Fruit fly (Drosophila melanogaster) whole organism, embryonic: ENCODE measurements around the gene CG32459.
A peak's percentile ranks its signal among the peaks of the same experiment; 100 is the strongest.

Experiments used
- ATbp ChIP-seq: fragments of 200-800 bp; sonication (Bioruptor generic); optimal IDR thresholded peaks from 2 replicates; lab custom pipeline; 2017; ENCODE audit warnings: missing biosample characterization, mild to moderate bottlenecking, missing genetic modification characterization, missing genetic modification reagents
- Atf3 ChIP-seq: fragments of 200-800 bp; sonication (Bioruptor generic); optimal IDR thresholded peaks from 3 replicates; lab custom pipeline; 2016; ENCODE audit warnings: missing biosample characterization, missing genetic modification characterization
- Awh ChIP-seq: fragments of 200-800 bp; sonication (Bioruptor generic); IDR thresholded peaks from 2 replicates; pipeline ENCODE4, ENCODE4 v1.3.6; 2022; ENCODE audit warnings: missing biosample characterization, missing genetic modification characterization
- Bdp1 ChIP-seq: fragments of 200-800 bp; sonication (Bioruptor generic); optimal IDR thresholded peaks from 3 replicates; lab custom pipeline; 2016; ENCODE audit warnings: missing biosample characterization, missing genetic modification characterization
- Bteb2 ChIP-seq: fragments of 200-800 bp; sonication (Bioruptor generic); optimal IDR thresholded peaks from 2 replicates; lab custom pipeline; 2016; ENCODE audit warnings: missing biosample characterization, missing genetic modification characterization
- CG12071 ChIP-seq: fragments of 200-800 bp; sonication (Bioruptor generic); optimal IDR thresholded peaks from 3 replicates; lab custom pipeline; 2018; ENCODE audit warnings: missing biosample characterization, mild to moderate bottlenecking, missing genetic modification characterization
- CG12219 ChIP-seq: fragments of 200-800 bp; sonication (Bioruptor generic); optimal IDR thresholded peaks from 3 replicates; lab custom pipeline; 2018; ENCODE audit warnings: missing biosample characterization, mild to moderate bottlenecking, missing genetic modification characterization
- CG12299 ChIP-seq: fragments of 200-800 bp; sonication (Bioruptor generic); optimal IDR thresholded peaks from 2 replicates; lab custom pipeline; 2018; ENCODE audit warnings: missing biosample characterization, mild to moderate bottlenecking, missing genetic modification characterization
- CG13894 ChIP-seq: fragments of 200-800 bp; sonication (Bioruptor generic); optimal IDR thresholded peaks from 3 replicates; lab custom pipeline; 2018; ENCODE audit warnings: missing biosample characterization, mild to moderate bottlenecking, missing genetic modification characterization, moderate library complexity
- CG17359 ChIP-seq: fragments of 200-800 bp; sonication (Bioruptor generic); optimal IDR thresholded peaks from 3 replicates; lab custom pipeline; 2018; ENCODE audit warnings: missing biosample characterization, mild to moderate bottlenecking, missing genetic modification characterization, moderate library complexity
- CG2129 ChIP-seq: fragments of 200-800 bp; sonication (Bioruptor generic); IDR thresholded peaks from 2 replicates; pipeline ENCODE4 v1.3.6; 2022; ENCODE audit warnings: missing biosample characterization, missing genetic modification characterization; ENCODE audit not compliant: partially characterized antibody
- CG31441 ChIP-seq: fragments of 200-800 bp; sonication (Bioruptor generic); IDR thresholded peaks from 2 replicates; pipeline ENCODE4 v1.3.6; 2022; ENCODE audit warnings: missing biosample characterization, missing genetic modification characterization
- CG34422 ChIP-seq: fragments of 200-800 bp; sonication (Bioruptor generic); IDR thresholded peaks from 3 replicates; pipeline ENCODE4 v1.3.6; 2022; ENCODE audit warnings: missing biosample characterization, missing genetic modification characterization
- CG3838 ChIP-seq: fragments of 200-800 bp; sonication (Bioruptor generic); optimal IDR thresholded peaks from 3 replicates; lab custom pipeline; 2016; ENCODE audit warnings: missing biosample characterization, missing genetic modification characterization
- CG4707 ChIP-seq: fragments of 200-800 bp; sonication (Bioruptor generic); optimal IDR thresholded peaks from 2 replicates; lab custom pipeline; 2018; ENCODE audit warnings: missing biosample characterization, mild to moderate bottlenecking, missing genetic modification characterization, moderate library complexity
- CG4854 ChIP-seq: fragments of 200-800 bp; sonication (Bioruptor generic); optimal IDR thresholded peaks from 2 replicates; lab custom pipeline; 2016; ENCODE audit warnings: missing biosample characterization, missing genetic modification characterization, inconsistent platforms
- CG7357 ChIP-seq: fragments of 200-800 bp; sonication (Bioruptor generic); IDR thresholded peaks from 3 replicates; pipeline ENCODE4 v1.3.6; 2022; ENCODE audit warnings: missing biosample characterization, missing genetic modification characterization
- CG8290 ChIP-seq, 3 experiments: fragments of 200-800 bp; sonication (Bioruptor generic); optimal IDR thresholded peaks; 2 replicates each; lab custom pipeline; 2016 to 2019; ENCODE audit warnings: missing biosample characterization in 3 of 3, missing genetic modification characterization in 3 of 3, mild to moderate bottlenecking in 2 of 3, moderate library complexity in 1 of 3
- CG9609 ChIP-seq: fragments of 200-800 bp; sonication (Bioruptor generic); optimal IDR thresholded peaks from 3 replicates; lab custom pipeline; 2016; ENCODE audit warnings: missing biosample characterization, missing genetic modification characterization
- CHES-1-like ChIP-seq: fragments of 200-800 bp; sonication (Bioruptor generic); optimal IDR thresholded peaks from 2 replicates; lab custom pipeline; 2016; ENCODE audit warnings: missing biosample characterization, missing genetic modification characterization
- Gug ChIP-seq: fragments of 200-800 bp; sonication (Bioruptor generic); IDR thresholded peaks from 4 replicates; pipeline ENCODE4 v1.3.6; 2022; ENCODE audit warnings: missing biosample characterization, missing genetic modification characterization
- H2.0 ChIP-seq: fragments of 200-800 bp; sonication (Bioruptor generic); IDR thresholded peaks from 2 replicates; pipeline ENCODE4 v1.3.6; 2022; ENCODE audit warnings: missing biosample characterization, missing genetic modification characterization
- HmgZ ChIP-seq: fragments of 200-800 bp; sonication (Bioruptor generic); optimal IDR thresholded peaks from 2 replicates; lab custom pipeline; 2018; ENCODE audit warnings: missing biosample characterization, mild to moderate bottlenecking, missing genetic modification characterization
- Hmr ChIP-seq: fragments of 200-800 bp; sonication (Bioruptor generic); optimal IDR thresholded peaks from 3 replicates; lab custom pipeline; 2017; ENCODE audit warnings: mild to moderate bottlenecking, missing biosample characterization, missing genetic modification reagents, missing genetic modification characterization
- Hr51 ChIP-seq, 2 experiments: fragments of 200-800 bp; sonication (Bioruptor generic); optimal IDR thresholded peaks; 2 replicates in 1 of 2; 3 replicates in 1 of 2; lab custom pipeline; 2016 to 2018; ENCODE audit warnings: missing biosample characterization in 2 of 2, missing genetic modification characterization in 2 of 2, mild to moderate bottlenecking in 1 of 2, moderate library complexity in 1 of 2
- Hr78 ChIP-seq, 2 experiments: fragments of 200-800 bp in 1 of 2; fragments of >200 bp in 1 of 2; sonication (Bioruptor generic) in 1 of 2; optimal IDR thresholded peaks; 2 replicates each; lab custom pipeline; 2017 to 2019; ENCODE audit warnings: missing biosample characterization in 2 of 2, missing genetic modification characterization in 2 of 2, mild to moderate bottlenecking in 1 of 2, moderate library complexity in 1 of 2
- NFAT ChIP-seq: fragments of 200-800 bp; sonication (Bioruptor generic); IDR thresholded peaks from 2 replicates; pipeline ENCODE4 v1.3.6; 2022; ENCODE audit warnings: missing biosample characterization, missing genetic modification characterization
- Nf-YC ChIP-seq: fragments of 200-800 bp; optimal IDR thresholded peaks from 3 replicates; lab custom pipeline; 2019; ENCODE audit warnings: missing biosample characterization, mild to moderate bottlenecking, missing genetic modification characterization, moderate library complexity
- Optix ChIP-seq: fragments of 200-800 bp; sonication (Bioruptor generic); IDR thresholded peaks from 3 replicates; pipeline ENCODE4 v1.3.6; 2022; ENCODE audit warnings: missing biosample characterization, missing genetic modification characterization
- Spps ChIP-seq: fragments of 200-800 bp; sonication (Bioruptor generic); optimal IDR thresholded peaks from 2 replicates; lab custom pipeline; 2018; ENCODE audit warnings: missing biosample characterization, mild to moderate bottlenecking, missing genetic modification characterization
- Sry-β ChIP-seq: fragments of 200-800 bp; sonication (Bioruptor generic); optimal IDR thresholded peaks from 2 replicates; lab custom pipeline; 2018; ENCODE audit warnings: missing biosample characterization, mild to moderate bottlenecking, missing genetic modification characterization, moderate library complexity
- abd-A ChIP-seq: fragments of 200-800 bp; sonication (Bioruptor generic); optimal IDR thresholded peaks from 3 replicates; lab custom pipeline; 2019; ENCODE audit warnings: missing biosample characterization, mild to moderate bottlenecking, missing genetic modification characterization, moderate library complexity
- cad ChIP-seq: fragments of >200 bp; optimal IDR thresholded peaks from 2 replicates; lab custom pipeline; 2017; ENCODE audit warnings: missing biosample characterization, missing genetic modification characterization
- chif ChIP-seq, 2 experiments: fragments of 200-800 bp; sonication (Bioruptor generic); optimal IDR thresholded peaks; 3 replicates each; lab custom pipeline; 2016; ENCODE audit warnings: missing biosample characterization in 2 of 2, missing genetic modification characterization in 2 of 2
- chm ChIP-seq: fragments of 200-800 bp; sonication (Bioruptor generic); IDR thresholded peaks from 2 replicates; pipeline ENCODE4 v1.3.6; 2022; ENCODE audit warnings: missing biosample characterization, missing genetic modification characterization
- crol ChIP-seq: fragments of 200-800 bp; sonication (Bioruptor generic); IDR thresholded peaks from 2 replicates; pipeline ENCODE4 v1.3.6; 2022; ENCODE audit warnings: missing biosample characterization, missing genetic modification characterization
- da ChIP-seq: fragments of 200-800 bp; sonication (Bioruptor generic); optimal IDR thresholded peaks from 2 replicates; lab custom pipeline; 2016; ENCODE audit warnings: missing biosample characterization, missing genetic modification characterization
- hth ChIP-seq: fragments of >200 bp; optimal IDR thresholded peaks from 2 replicates; lab custom pipeline; 2017; ENCODE audit warnings: inconsistent platforms
- jumu ChIP-seq: fragments of 200-800 bp; sonication (Bioruptor generic); optimal IDR thresholded peaks from 3 replicates; lab custom pipeline; 2016; ENCODE audit warnings: missing biosample characterization, missing genetic modification characterization
- maf-S ChIP-seq: fragments of 200-800 bp; sonication (Bioruptor generic); optimal IDR thresholded peaks from 2 replicates; lab custom pipeline; 2016; ENCODE audit warnings: missing biosample characterization, missing genetic modification characterization
- pita ChIP-seq: fragments of 200-800 bp; sonication (Bioruptor generic); optimal IDR thresholded peaks from 2 replicates; lab custom pipeline; 2017; ENCODE audit warnings: missing biosample characterization, mild to moderate bottlenecking, missing genetic modification characterization
- pros ChIP-seq: fragments of 200-800 bp; sonication (Bioruptor generic); optimal IDR thresholded peaks from 3 replicates; lab custom pipeline; 2019; ENCODE audit warnings: missing biosample characterization, mild to moderate bottlenecking, missing genetic modification characterization, moderate library complexity
- psq ChIP-seq: fragments of 200-800 bp; sonication (Bioruptor generic); optimal IDR thresholded peaks from 2 replicates; lab custom pipeline; 2017; ENCODE audit warnings: missing biosample characterization, missing genetic modification characterization
- salm ChIP-seq: fragments of 200-800 bp; sonication (Bioruptor generic); optimal IDR thresholded peaks from 2 replicates; lab custom pipeline; 2018; ENCODE audit warnings: missing biosample characterization, mild to moderate bottlenecking, missing genetic modification characterization
- scrt ChIP-seq: fragments of 200-800 bp; sonication (Bioruptor generic); optimal IDR thresholded peaks from 2 replicates; lab custom pipeline; 2018; ENCODE audit warnings: missing biosample characterization, mild to moderate bottlenecking, missing genetic modification characterization, moderate library complexity
- so ChIP-seq: fragments of 200-800 bp; sonication (Bioruptor generic); IDR thresholded peaks from 3 replicates; pipeline ENCODE4 v1.3.6; 2022; ENCODE audit warnings: missing biosample characterization, missing genetic modification characterization
- ssp ChIP-seq: fragments of 200-800 bp; sonication (Bioruptor generic); IDR thresholded peaks from 2 replicates; pipeline ENCODE4 v1.3.6; 2022; ENCODE audit warnings: missing biosample characterization, missing genetic modification characterization
- tin ChIP-seq: fragments of 200-800 bp; sonication (Bioruptor generic); optimal IDR thresholded peaks from 3 replicates; lab custom pipeline; 2016; ENCODE audit warnings: missing biosample characterization, missing genetic modification characterization
- tna ChIP-seq: fragments of 200-800 bp; sonication (Bioruptor generic); IDR thresholded peaks from 2 replicates; pipeline ENCODE4 v1.3.6; 2022; ENCODE audit warnings: missing biosample characterization, missing genetic modification characterization; ENCODE audit not compliant: partially characterized antibody
- toy ChIP-seq: fragments of 200-800 bp; sonication (Bioruptor generic); IDR thresholded peaks from 2 replicates; pipeline ENCODE4 v1.3.6; 2022; ENCODE audit warnings: missing biosample characterization, missing genetic modification characterization
- wdn ChIP-seq: fragments of 200-800 bp; sonication (Bioruptor generic); IDR thresholded peaks from 2 replicates; pipeline ENCODE4 v1.3.6; 2022; ENCODE audit warnings: missing biosample characterization, missing genetic modification characterization

Gene CG32459

dm6 chr3L:22871845-22872361 lies 16.0 kb upstream of the CG32459 start, which contains the start of the genes CG11109 and Arf1 (continued):
- TF ChIP-seq tna (GFP tag; lab: Robert Waterston, UW) (peak; percentile 44), Optix (GFP tag; lab: Robert Waterston, UW) (no peak), scrt (GFP tag; lab: Kevin White, UChicago) (no peak), Hmr (peak; percentile 24), ATbp (no peak), CG13894 (tag; lab: Kevin White, UChicago) (no peak), Gug (GFP tag; lab: Robert Waterston, UW) (no peak; the same call in 3 of the 4 replicates), Hr51 (GFP tag; optimal IDR thresholded peaks at IDR 0.05; lab: Kevin White, UChicago) (no peak), CG12219 (GFP tag; lab: Kevin White, UChicago) (peak; percentile 0), Hr78 (GFP tag; optimal IDR thresholded peaks at IDR 0.05; lab: Kevin White, UChicago) (no peak), wdn (GFP tag; lab: Robert Waterston, UW) (no peak), salm (no peak), chif (GFP tag; optimal IDR thresholded peaks at IDR 0.05; lab: Kevin White, UChicago) (no peak), pita (GFP tag; lab: Kevin White, UChicago) (no peak), Awh (GFP tag; lab: Robert Waterston, UW) (no peak), maf-S (no peak), Bdp1 (GFP tag; lab: Kevin White, UChicago) (no peak), CG9609 (GFP tag; lab: Kevin White, UChicago) (no peak), chm (no peak), CG31441 (0 out of 2 replicates have a peak, but pooled peaks have one; percentile 7), CG12071 (no peak), cad (GFP tag; lab: Kevin White, UChicago) (no peak), Spps (tag; lab: Kevin White, UChicago) (no peak), ssp (no peak), toy (GFP tag; lab: Robert Waterston, UW) (no peak), Atf3 (GFP tag; lab: Kevin White, UChicago) (no peak), hth (no peak), CG2129 (GFP tag; lab: Robert Waterston, UW) (peak; percentile 47), pros (GFP tag; lab: Kevin White, UChicago) (no peak), CG7357 (GFP tag; lab: Robert Waterston, UW) (no peak), abd-A (no peak), Bteb2 (GFP tag; lab: Kevin White, UChicago) (no peak), Nf-YC (tag; lab: Kevin White, UChicago) (peak; percentile 36), H2.0 (0 out of 2 replicates have a peak, but pooled peaks have one; percentile 18), HmgZ (tag; lab: Kevin White, UChicago) (peak; percentile 68), CG8290 (GFP tag; optimal IDR thresholded peaks at IDR 0.05; lab: Kevin White, UChicago) (no peak), CG8290 (tag; optimal IDR thresholded peaks at IDR 0.05; lab: Kevin White, UChicago) (peak in 1 of 2 experiments; percentile 76), crol (GFP tag; lab: Robert Waterston, UW) (peak; percentile 67), tin (no peak), da (GFP tag; lab: Kevin White, UChicago) (no peak), jumu (GFP tag; lab: Kevin White, UChicago) (no peak), psq (GFP tag; lab: Kevin White, UChicago) (no peak), Sry-β (GFP tag; lab: Kevin White, UChicago) (no peak), CG34422 (GFP tag; lab: Robert Waterston, UW) (0 out of 3 replicates have a peak, but pooled peaks have one; percentile 22), CHES-1-like (GFP tag; lab: Kevin White, UChicago) (no peak), CG12299 (tag; lab: Kevin White, UChicago) (peak; percentile 42), so (GFP tag; lab: Robert Waterston, UW) (no peak), CG17359 (tag; lab: Kevin White, UChicago) (no peak), CG4854 (GFP tag; lab: Kevin White, UChicago) (peak; percentile 86), CG3838 (GFP tag; lab: Kevin White, UChicago) (no peak), CG4707 (no peak), NFAT (GFP tag; lab: Robert Waterston, UW) (no peak; the same call in 1 of the 2 replicates)
